Worm (Caenorhabditis elegans): ENCODE data around the gene W06D11.5.

Gene W06D11.5

DNA sequence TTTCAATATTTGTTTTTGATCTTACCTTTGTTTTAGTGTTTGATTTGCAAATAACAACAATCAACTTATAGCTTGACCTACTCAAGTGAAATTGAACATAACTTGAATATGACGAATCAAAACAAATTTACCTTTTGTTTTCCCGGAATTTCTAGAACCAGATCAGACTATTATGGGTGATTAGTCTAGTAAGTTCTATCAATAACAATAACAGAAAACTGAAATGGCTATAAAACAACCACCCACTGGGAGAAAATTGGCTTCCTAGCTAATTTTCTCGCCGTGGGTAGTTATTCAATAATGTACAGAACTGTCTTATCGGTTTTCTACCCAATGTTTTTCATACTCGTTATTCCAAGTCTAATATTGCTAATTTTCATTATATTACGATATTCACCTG lies 28.7 kb downstream of the W06D11.5 start, which contains the start of gene srd-45:
srd-45 (plus strand) TSS at position 301 of the 400 bp plus-strand sequence.
- TF ChIP-seq Y55F3AM.14 (GFP tag; optimal IDR thresholded peaks at IDR 0.05) (no peak), fos-1 (tag; optimal IDR thresholded peaks at IDR 0.05) (no peak), nhr-12 (tag; optimal IDR thresholded peaks at IDR 0.05) (no peak), nhr-21 (tag; optimal IDR thresholded peaks at IDR 0.05) (no peak), egl-27 (tag; optimal IDR thresholded peaks at IDR 0.05) (no peak), blmp-1 (tag; optimal IDR thresholded peaks at IDR 0.05; ENCODE audit: insufficient read depth) (no peak), aly-2 (tag; optimal IDR thresholded peaks at IDR 0.05) (no peak), snpc-4 (tag; optimal IDR thresholded peaks at IDR 0.05) (no peak), mdl-1 (tag; optimal IDR thresholded peaks at IDR 0.05) (no peak), F13H6.1 (tag; optimal IDR thresholded peaks at IDR 0.05) (no peak), alr-1 (tag; optimal IDR thresholded peaks at IDR 0.05) (no peak)

DNA sequence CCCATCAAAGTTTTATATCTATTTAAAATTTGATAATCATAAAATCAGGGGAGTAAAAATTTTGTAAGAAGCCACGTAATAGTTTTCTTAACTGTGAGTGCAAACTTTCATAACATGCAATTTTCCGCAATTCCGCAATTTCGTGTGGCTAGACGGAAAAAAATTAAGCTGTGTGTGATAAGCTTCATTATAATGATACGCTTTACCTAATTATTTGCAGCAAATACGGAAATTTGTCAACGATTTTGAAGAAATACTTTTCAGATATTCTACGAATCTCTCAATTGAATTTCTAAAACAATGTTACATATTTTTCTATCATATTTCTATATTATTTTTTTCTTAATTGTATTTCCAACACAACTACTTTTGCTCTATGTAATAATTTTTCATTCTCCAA lies 31.9 kb downstream of the W06D11.5 start, which contains the start of gene srd-46:
srd-46 (plus strand) TSS at position 301 of the 400 bp plus-strand sequence.
- no peak for TF ChIP-seq egl-27 (tag; optimal IDR thresholded peaks at IDR 0.05)
- TF ChIP-seq snpc-4 (tag; optimal IDR thresholded peaks at IDR 0.05) = no peak
- no peak for TF ChIP-seq lin-11 (tag; optimal IDR thresholded peaks at IDR 0.05)
- no peak for TF ChIP-seq ceh-82 (tag; optimal IDR thresholded peaks at IDR 0.05)
- TF ChIP-seq elt-1 (tag; optimal IDR thresholded peaks at IDR 0.05) = no peak
- no peak for TF ChIP-seq ceh-16 (tag; optimal IDR thresholded peaks at IDR 0.05)
- TF ChIP-seq elt-3 (tag; optimal IDR thresholded peaks at IDR 0.05) = no peak
- TF ChIP-seq nhr-23 (tag; optimal IDR thresholded peaks at IDR 0.05) = no peak
- no peak for TF ChIP-seq peb-1 (tag; optimal IDR thresholded peaks at IDR 0.05)
- TF ChIP-seq ztf-11 (tag; optimal IDR thresholded peaks at IDR 0.05) = no peak
- no peak for TF ChIP-seq mab-5 (tag; optimal IDR thresholded peaks at IDR 0.05)
- no peak for TF ChIP-seq unc-62 (GFP tag; optimal IDR thresholded peaks at IDR 0.05)
- no peak for TF ChIP-seq dmd-4 (tag; optimal IDR thresholded peaks at IDR 0.05)
- TF ChIP-seq lin-39 (tag; optimal IDR thresholded peaks at IDR 0.05) = no peak
- no peak for TF ChIP-seq blmp-1 (tag; optimal IDR thresholded peaks at IDR 0.05; ENCODE audit: insufficient read depth)
- TF ChIP-seq lin-13 (GFP tag; optimal IDR thresholded peaks at IDR 0.05) = no peak

DNA sequence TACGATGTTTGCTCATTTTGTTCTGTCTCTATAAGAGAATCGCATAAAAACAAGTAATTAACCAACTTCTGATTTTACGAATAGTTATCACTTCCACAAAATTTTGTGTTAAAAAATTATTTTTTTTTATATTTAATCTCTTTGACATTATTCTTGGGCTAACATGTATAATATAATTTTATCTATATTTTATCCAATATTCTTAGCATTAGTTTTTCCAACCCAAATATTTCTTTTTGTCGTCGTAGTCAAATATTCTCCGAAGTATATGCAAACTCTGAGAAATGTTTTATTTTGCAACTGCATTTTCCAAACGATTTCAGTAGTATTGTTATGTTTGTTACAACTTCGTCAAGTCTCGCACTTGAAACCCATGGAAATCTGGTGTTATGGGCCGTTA lies 33.5 kb downstream of the W06D11.5 start, which contains the start of gene srd-47:
srd-47 (plus strand) TSS at position 164 of the 400 bp plus-strand sequence.
- TF ChIP-seq blmp-1 (tag; optimal IDR thresholded peaks at IDR 0.05; ENCODE audit: insufficient read depth) (no peak), ceh-16 (tag; optimal IDR thresholded peaks at IDR 0.05) (no peak), ztf-11 (tag; optimal IDR thresholded peaks at IDR 0.05) (no peak), peb-1 (tag; optimal IDR thresholded peaks at IDR 0.05) (no peak), nhr-21 (tag; optimal IDR thresholded peaks at IDR 0.05) (no peak), sma-9 (GFP tag; optimal IDR thresholded peaks at IDR 0.05) (no peak), sma-9 (tag; optimal IDR thresholded peaks at IDR 0.05) (no peak), ztf-4 (tag; optimal IDR thresholded peaks at IDR 0.05) (no peak), mbf-1 (tag; optimal IDR thresholded peaks at IDR 0.05) (no peak), C34F6.9 (tag; optimal IDR thresholded peaks at IDR 0.05) (no peak), aly-2 (tag; optimal IDR thresholded peaks at IDR 0.05) (no peak), skn-1 (tag; optimal IDR thresholded peaks at IDR 0.05) (no peak), nhr-6 (tag; optimal IDR thresholded peaks at IDR 0.05) (no peak), alr-1 (tag; optimal IDR thresholded peaks at IDR 0.05) (no peak), ZK546.5 (tag; optimal IDR thresholded peaks at IDR 0.05) (no peak), gmeb-1 (tag; optimal IDR thresholded peaks at IDR 0.05) (no peak), nhr-237 (tag; optimal IDR thresholded peaks at IDR 0.05) (no peak), snpc-4 (tag; optimal IDR thresholded peaks at IDR 0.05) (no peak), nhr-77 (tag; optimal IDR thresholded peaks at IDR 0.05) (no peak), dmd-4 (tag; optimal IDR thresholded peaks at IDR 0.05) (no peak)

DNA sequence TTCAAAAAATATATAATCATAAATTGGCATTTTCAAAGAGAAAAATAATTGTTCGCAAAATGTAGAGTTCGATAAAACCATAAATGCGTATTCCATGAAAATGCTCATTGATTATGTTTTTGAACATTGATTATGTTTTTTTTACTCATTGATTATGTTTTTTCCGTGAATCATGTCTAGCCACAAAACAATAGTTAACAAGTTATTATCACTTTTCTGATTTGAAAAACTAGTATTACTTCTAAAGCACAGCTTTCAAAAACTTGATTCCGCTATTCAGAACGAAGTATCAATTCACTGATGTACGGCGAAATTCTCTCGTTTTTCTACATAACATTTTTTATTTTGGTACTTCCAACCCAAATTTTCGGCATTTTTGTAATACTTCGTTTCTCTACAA lies 35.9 kb downstream of the W06D11.5 start, which contains the start of gene srd-48:
srd-48 (plus strand) TSS at position 301 of the 400 bp plus-strand sequence.
- TF ChIP-seq nhr-12 (tag; optimal IDR thresholded peaks at IDR 0.05) (no peak), unc-55 (GFP tag; optimal IDR thresholded peaks at IDR 0.05) (no peak), gmeb-1 (tag; optimal IDR thresholded peaks at IDR 0.05) (no peak), C34F6.9 (tag; optimal IDR thresholded peaks at IDR 0.05) (no peak), ceh-82 (tag; optimal IDR thresholded peaks at IDR 0.05) (no peak)

Data from whole organism, L2 larva.